Worm (Caenorhabditis elegans) whole organism, young adult: ENCODE measurements around the gene sri-61.

Experiments used
- B0261.1 ChIP-seq: sonication (generic microtip); optimal IDR thresholded peaks from 2 replicates; lab custom pipeline; 2016; ENCODE audit warnings: mild to moderate bottlenecking, missing genetic modification characterization, moderate library complexity, missing compliant biosample characterization
- Y67H2A.10 ChIP-seq: fragments of 200-800 bp; sonication (Bioruptor generic); conservative IDR thresholded peaks from 2 replicates; pipeline ENCODE4 v1.3.6; 2022; ENCODE audit warnings: missing genetic modification reagents, missing genetic modification characterization, missing compliant biosample characterization
- bed-2 ChIP-seq: fragments of 200-800 bp; sonication (Bioruptor generic); IDR thresholded peaks from 2 replicates; pipeline ENCODE4 v1.3.6; 2022; ENCODE audit warnings: missing genetic modification reagents, missing genetic modification characterization, missing compliant biosample characterization
- hlh-26 ChIP-seq: fragments of 200-800 bp; sonication (Bioruptor generic); conservative IDR thresholded peaks from 2 replicates; pipeline ENCODE4 v1.3.6; 2022; ENCODE audit warnings: missing genetic modification reagents, missing genetic modification characterization, missing compliant biosample characterization
- lsl-1 ChIP-seq: fragments of 200-800 bp; sonication (Bioruptor generic); optimal IDR thresholded peaks from 2 replicates; lab custom pipeline; 2018; ENCODE audit warnings: mild to moderate bottlenecking, missing genetic modification characterization, moderate library complexity, missing compliant biosample characterization
- pha-4 ChIP-seq: fragments of 150-350 bp; sonication (generic microtip); optimal IDR thresholded peaks from 2 replicates; lab custom pipeline; 2014; ENCODE audit warnings: missing biosample characterization, missing genetic modification reagents, missing genetic modification characterization
- snpc-4 ChIP-seq, 5 experiments: fragments of 150-350 bp in 1 of 5; sonication (generic microtip) in 4 of 5; optimal IDR thresholded peaks; 2 replicates each; lab custom pipeline; 2014 to 2018; ENCODE audit warnings: missing genetic modification characterization in 5 of 5, missing biosample characterization in 3 of 5, antibody characterized with exemption in 2 of 5, mild to moderate bottlenecking in 2 of 5, missing compliant biosample characterization in 2 of 5, missing genotype in 2 of 5, moderate library complexity in 2 of 5, missing genetic modification reagents in 1 of 5
- somi-1 ChIP-seq: fragments of 200-800 bp; sonication (Bioruptor generic); optimal IDR thresholded peaks from 2 replicates; lab custom pipeline; 2018; ENCODE audit warnings: mild to moderate bottlenecking, missing genetic modification characterization, missing compliant biosample characterization
- sptf-2 ChIP-seq: fragments of 200-800 bp; sonication (Bioruptor generic); optimal IDR thresholded peaks from 2 replicates; lab custom pipeline; 2018; ENCODE audit warnings: mild to moderate bottlenecking, missing genetic modification characterization, missing compliant biosample characterization

- TF ChIP-seq snpc-4 (GFP tag; optimal IDR thresholded peaks at IDR 0.05; lab: Kevin White, UChicago) (no peak), snpc-4 (tag; optimal IDR thresholded peaks at IDR 0.05; lab: Kevin White, UChicago) (no peak), bed-2 (GFP tag; lab: Robert Waterston, UW) (no peak), hlh-26 (GFP tag; lab: Robert Waterston, UW) (no peak), sptf-2 (GFP tag; lab: Kevin White, UChicago) (no peak), lsl-1 (no peak), B0261.1 (tag; lab: Kevin White, UChicago) (no peak), Y67H2A.10 (GFP tag; lab: Robert Waterston, UW) (no peak), somi-1 (GFP tag; lab: Kevin White, UChicago) (no peak), pha-4 (tag; lab: Kevin White, UChicago) (no peak)
Observed at ce11 chrII:2741405-2741804, 41.3 kb upstream of the sri-61 start.
